Worm (Caenorhabditis elegans) whole organism, L1 larva: Measurements from ENCODE around the gene cnt-1.

ENCODE experiments used
- C04F5.9 ChIP-seq: sonication (generic microtip); optimal IDR thresholded peaks from 2 replicates; lab custom pipeline; 2016; ENCODE audit warnings: missing genetic modification characterization, missing compliant biosample characterization
- C16A3.4 ChIP-seq: fragments of 150-350 bp; optimal IDR thresholded peaks from 2 replicates; lab custom pipeline; 2014; ENCODE audit warnings: missing biosample characterization, missing genetic modification characterization
- F16B12.6 ChIP-seq: fragments of 150-350 bp; optimal IDR thresholded peaks from 2 replicates; lab custom pipeline; 2014; ENCODE audit warnings: missing biosample characterization, missing genetic modification characterization
- alr-1 ChIP-seq: fragments of 200-800 bp; sonication (Bioruptor generic); optimal IDR thresholded peaks from 2 replicates; lab custom pipeline; 2018; ENCODE audit warnings: borderline replicate concordance, mild to moderate bottlenecking, missing genetic modification characterization, missing compliant biosample characterization
- ama-1 ChIP-seq: fragments of 150-350 bp; optimal IDR thresholded peaks from 2 replicates; lab custom pipeline; 2014
- blmp-1 ChIP-seq: fragments of 150-350 bp; optimal IDR thresholded peaks from 2 replicates; lab custom pipeline; 2014; ENCODE audit warnings: missing biosample characterization, missing genetic modification characterization
- dpl-1 ChIP-seq, 3 experiments: fragments of 150-350 bp in 2 of 3; sonication (generic microtip) in 1 of 3; optimal IDR thresholded peaks; 2 replicates each; lab custom pipeline; 2014 to 2017; ENCODE audit warnings: missing biosample characterization in 3 of 3, missing genetic modification characterization in 3 of 3, missing genetic modification reagents in 3 of 3
- efl-1 ChIP-seq, 4 experiments: fragments of 150-350 bp; optimal IDR thresholded peaks in 3 of 4; peaks in 1 of 4; 1 replicate in 1 of 4; 2 replicates in 3 of 4; lab custom pipeline; 2014; ENCODE audit warnings: missing biosample characterization in 2 of 4, missing genetic modification characterization in 2 of 4, missing genetic modification reagents in 2 of 4
- egl-27 ChIP-seq, 2 experiments: fragments of 150-350 bp in 1 of 2; sonication (generic microtip); optimal IDR thresholded peaks; 3 replicates each; lab custom pipeline; 2017 to 2018; ENCODE audit warnings: missing biosample characterization in 2 of 2, missing genetic modification characterization in 2 of 2, missing genetic modification reagents in 2 of 2
- elt-2 ChIP-seq: sonication (generic microtip); optimal IDR thresholded peaks from 2 replicates; lab custom pipeline; 2016; ENCODE audit warnings: missing genetic modification characterization, mild to moderate bottlenecking, inconsistent platforms, missing compliant biosample characterization, missing genetic modification reagents
- elt-3 ChIP-seq, 6 experiments: fragments of 150-350 bp in 1 of 6; sonication (generic microtip); optimal IDR thresholded peaks; 2 replicates each; lab custom pipeline; 2017 to 2018; ENCODE audit warnings: missing biosample characterization in 6 of 6, missing genetic modification characterization in 6 of 6, inconsistent platforms in 1 of 6
- ets-5 ChIP-seq: fragments of 200-800 bp; sonication (Bioruptor generic); IDR thresholded peaks from 2 replicates; pipeline ENCODE4 v1.3.6; 2022; ENCODE audit warnings: missing genetic modification characterization, missing compliant biosample characterization
- fkh-10 ChIP-seq: sonication (generic microtip); optimal IDR thresholded peaks from 2 replicates; lab custom pipeline; 2017; ENCODE audit warnings: missing biosample characterization, missing genetic modification reagents, missing genetic modification characterization
- hlh-4 ChIP-seq: sonication (generic microtip); optimal IDR thresholded peaks from 2 replicates; lab custom pipeline; 2016; ENCODE audit warnings: mild to moderate bottlenecking, missing genetic modification characterization, missing compliant biosample characterization
- irx-1 ChIP-seq: sonication (generic microtip); optimal IDR thresholded peaks from 2 replicates; lab custom pipeline; 2016; ENCODE audit warnings: missing genetic modification characterization, missing compliant biosample characterization
- lin-14 ChIP-seq: fragments of 200-800 bp; sonication (Bioruptor generic); optimal IDR thresholded peaks from 2 replicates; lab custom pipeline; 2018; ENCODE audit warnings: mild to moderate bottlenecking, missing genetic modification characterization, moderate library complexity, missing compliant biosample characterization
- lin-35 ChIP-seq, 2 experiments: fragments of 150-350 bp; optimal IDR thresholded peaks; 2 replicates each; lab custom pipeline; 2014; ENCODE audit warnings: missing biosample characterization in 2 of 2, missing genetic modification characterization in 2 of 2, missing genetic modification reagents in 2 of 2
- mdl-1 ChIP-seq, 2 experiments: fragments of 150-350 bp; optimal IDR thresholded peaks; 2 replicates each; lab custom pipeline; 2014 to 2017; ENCODE audit warnings: missing biosample characterization in 2 of 2, missing genetic modification characterization in 2 of 2, inconsistent platforms in 1 of 2
- mef-2 ChIP-seq: fragments of 150-350 bp; optimal IDR thresholded peaks from 2 replicates; lab custom pipeline; 2014; ENCODE audit warnings: missing biosample characterization, missing genetic modification characterization
- mep-1 ChIP-seq: fragments of 150-350 bp; optimal IDR thresholded peaks from 2 replicates; lab custom pipeline; 2014; ENCODE audit warnings: missing biosample characterization, missing genetic modification characterization
- nhr-19 ChIP-seq: fragments of 200-800 bp; sonication (Bioruptor generic); conservative IDR thresholded peaks from 2 replicates; pipeline ENCODE4 v1.3.6; 2022; ENCODE audit warnings: missing genetic modification characterization, missing compliant biosample characterization
- nhr-20 ChIP-seq: sonication (generic microtip); optimal IDR thresholded peaks from 2 replicates; lab custom pipeline; 2016; ENCODE audit warnings: mild to moderate bottlenecking, missing genetic modification characterization, missing compliant biosample characterization
- nhr-47 ChIP-seq: sonication (generic microtip); optimal IDR thresholded peaks from 2 replicates; lab custom pipeline; 2016; ENCODE audit warnings: mild to moderate bottlenecking, missing genetic modification characterization, moderate library complexity, missing compliant biosample characterization
- nhr-71 ChIP-seq: sonication (generic microtip); optimal IDR thresholded peaks from 2 replicates; lab custom pipeline; 2016; ENCODE audit warnings: mild to moderate bottlenecking, missing genetic modification characterization, moderate library complexity, missing compliant biosample characterization
- nhr-84 ChIP-seq: sonication (generic microtip); optimal IDR thresholded peaks from 2 replicates; lab custom pipeline; 2017; ENCODE audit warnings: missing biosample characterization, missing genetic modification characterization
- nhr-85 ChIP-seq: sonication (generic microtip); peaks from one replicate; lab custom pipeline; 2016; ENCODE audit warnings: missing genetic modification characterization, inconsistent platforms, missing compliant biosample characterization
- nhr-90 ChIP-seq: sonication (generic microtip); optimal IDR thresholded peaks from 2 replicates; lab custom pipeline; 2016; ENCODE audit warnings: mild to moderate bottlenecking, missing genetic modification characterization, missing compliant biosample characterization; ENCODE audit not compliant: poor library complexity
- pqm-1 ChIP-seq: sonication (generic microtip); optimal IDR thresholded peaks from 3 replicates; lab custom pipeline; 2017; ENCODE audit warnings: missing biosample characterization, missing genetic modification characterization
- skn-1 ChIP-seq: fragments of 150-350 bp; optimal IDR thresholded peaks from 2 replicates; lab custom pipeline; 2014; ENCODE audit warnings: missing biosample characterization, missing genetic modification characterization
- snpc-4 ChIP-seq: fragments of 150-350 bp; optimal IDR thresholded peaks from 2 replicates; lab custom pipeline; 2014; ENCODE audit warnings: missing biosample characterization, missing genetic modification characterization
- snu-23 ChIP-seq: sonication (generic microtip); optimal IDR thresholded peaks from 2 replicates; lab custom pipeline; 2016; ENCODE audit warnings: missing genetic modification characterization, missing compliant biosample characterization
- sox-4 ChIP-seq: sonication (generic microtip); optimal IDR thresholded peaks from 2 replicates; lab custom pipeline; 2016; ENCODE audit warnings: missing genetic modification characterization, missing compliant biosample characterization
- sptf-1 ChIP-seq: fragments of 150-350 bp; optimal IDR thresholded peaks from 2 replicates; lab custom pipeline; 2014; ENCODE audit warnings: missing biosample characterization, missing genetic modification characterization
- swsn-7 ChIP-seq: sonication (generic microtip); optimal IDR thresholded peaks from 2 replicates; lab custom pipeline; 2016; ENCODE audit warnings: missing genetic modification characterization, missing compliant biosample characterization
- tbx-2 ChIP-seq: sonication (generic microtip); optimal IDR thresholded peaks from 2 replicates; lab custom pipeline; 2016; ENCODE audit warnings: missing genetic modification characterization, missing compliant biosample characterization
- unc-130 ChIP-seq: fragments of 150-350 bp; optimal IDR thresholded peaks from 2 replicates; lab custom pipeline; 2017; ENCODE audit warnings: missing biosample characterization, missing genetic modification characterization, inconsistent platforms
- unc-30 ChIP-seq: sonication (generic microtip); optimal IDR thresholded peaks from 2 replicates; lab custom pipeline; 2017; ENCODE audit warnings: missing biosample characterization, missing genetic modification characterization
- unc-62 ChIP-seq: fragments of 150-350 bp; optimal IDR thresholded peaks from 2 replicates; lab custom pipeline; 2014; ENCODE audit warnings: missing biosample characterization, missing genetic modification reagents, missing genetic modification characterization
- unc-98 ChIP-seq: fragments of 200-800 bp; sonication (Bioruptor generic); IDR thresholded peaks from 2 replicates; pipeline ENCODE4 v1.3.6; 2022; ENCODE audit warnings: missing genetic modification characterization, missing compliant biosample characterization
- xbp-1 ChIP-seq: sonication (generic microtip); optimal IDR thresholded peaks from 2 replicates; lab custom pipeline; 2016; ENCODE audit warnings: missing genetic modification characterization, missing compliant biosample characterization
- zip-4 ChIP-seq: fragments of 200-800 bp; sonication (Bioruptor generic); optimal IDR thresholded peaks from 2 replicates; lab custom pipeline; 2018; ENCODE audit warnings: mild to moderate bottlenecking, missing genetic modification characterization, moderate library complexity, missing compliant biosample characterization

cnt-1 gene

ce11 chrII:12052924-12053323 is 35.7 kb downstream of the cnt-1 start:
- peak in 1 of 6 experiments; percentile 40 for TF ChIP-seq elt-3 (tag; optimal IDR thresholded peaks at IDR 0.05; lab: Kevin White, UChicago)
- TF ChIP-seq C16A3.4 (tag; lab: Kevin White, UChicago) = no peak
- TF ChIP-seq nhr-90 (tag; lab: Kevin White, UChicago) = peak; percentile 6
- TF ChIP-seq dpl-1 (GFP tag; optimal IDR thresholded peaks at IDR 0.05; lab: Kevin White, UChicago) = no peak
- TF ChIP-seq unc-130 (tag; lab: Kevin White, UChicago) = peak; percentile 31
- TF ChIP-seq nhr-20 (tag; lab: Kevin White, UChicago) = peak; percentile 38
- TF ChIP-seq snu-23 (GFP tag; lab: Kevin White, UChicago) = peak; percentile 3
- peak in 1 of 2 experiments; percentile 58 for TF ChIP-seq lin-35 (GFP tag; optimal IDR thresholded peaks at IDR 0.05; lab: Kevin White, UChicago)
- TF ChIP-seq C04F5.9 = no peak
- no peak for TF ChIP-seq efl-1 (optimal IDR thresholded peaks at IDR 0.05; lab: Kevin White, UChicago)
- peak in 1 of 2 experiments; percentile 89 for TF ChIP-seq efl-1 (GFP tag; optimal IDR thresholded peaks at IDR 0.05 in 1 of 2; lab: Kevin White, UChicago)
- TF ChIP-seq nhr-84 (tag; lab: Kevin White, UChicago) = no peak
- TF ChIP-seq irx-1 (tag; lab: Kevin White, UChicago) = no peak
- peak; percentile 75 for TF ChIP-seq nhr-85 (tag; lab: Kevin White, UChicago)
- no peak for TF ChIP-seq unc-98 (GFP tag; lab: Robert Waterston, UW)
- peak; percentile 46 for TF ChIP-seq nhr-71
- TF ChIP-seq pqm-1 = no peak
- peak in 1 of 2 experiments; percentile 42 for TF ChIP-seq mdl-1 (tag; optimal IDR thresholded peaks at IDR 0.05; lab: Kevin White, UChicago)
- TF ChIP-seq alr-1 (tag; lab: Kevin White, UChicago) = no peak
- no peak for TF ChIP-seq egl-27 (tag; optimal IDR thresholded peaks at IDR 0.05; lab: Kevin White, UChicago)
- peak; percentile 44 for TF ChIP-seq blmp-1 (tag; lab: Kevin White, UChicago)

- TF ChIP-seq skn-1 = no peak
- no peak for TF ChIP-seq efl-1 (optimal IDR thresholded peaks at IDR 0.05; lab: Kevin White, UChicago)
- peak in 1 of 2 experiments; percentile 60 for TF ChIP-seq efl-1 (GFP tag; optimal IDR thresholded peaks at IDR 0.05 in 1 of 2; lab: Kevin White, UChicago)
- TF ChIP-seq xbp-1 (tag; lab: Kevin White, UChicago) = no peak
- no peak for TF ChIP-seq irx-1 (tag; lab: Kevin White, UChicago)
- TF ChIP-seq mep-1 (tag; lab: Kevin White, UChicago) = no peak
- TF ChIP-seq ets-5 (GFP tag; lab: Robert Waterston, UW) = no peak
- peak in 1 of 2 experiments; percentile 3 for TF ChIP-seq mdl-1 (tag; optimal IDR thresholded peaks at IDR 0.05; lab: Kevin White, UChicago)
- peak; percentile 59 for TF ChIP-seq elt-2 (tag; lab: Kevin White, UChicago)
- no peak for TF ChIP-seq nhr-90 (tag; lab: Kevin White, UChicago)
- TF ChIP-seq sox-4 (tag; lab: Kevin White, UChicago) = no peak
These were observed 36.5 kb downstream of the cnt-1 start for ce11 chrII:12052136-12052535.

- no peak for TF ChIP-seq efl-1 (optimal IDR thresholded peaks at IDR 0.05; lab: Kevin White, UChicago)
- TF ChIP-seq efl-1 (GFP tag; optimal IDR thresholded peaks at IDR 0.05 in 1 of 2; lab: Kevin White, UChicago) = peak in 1 of 2 experiments; percentile 15
- peak; percentile 9 for TF ChIP-seq nhr-90 (tag; lab: Kevin White, UChicago)
- TF ChIP-seq elt-3 (tag; optimal IDR thresholded peaks at IDR 0.05; lab: Kevin White, UChicago) = peak in 3 of 6 experiments; percentile 24 to 84 (median 37)
- TF ChIP-seq nhr-19 = peak; percentile 45
- TF ChIP-seq irx-1 (tag; lab: Kevin White, UChicago) = no peak
- TF ChIP-seq nhr-85 (tag; lab: Kevin White, UChicago) = peak; percentile 74
- peak; percentile 12 for TF ChIP-seq nhr-47
- peak in 1 of 2 experiments; percentile 71 for TF ChIP-seq lin-35 (GFP tag; optimal IDR thresholded peaks at IDR 0.05; lab: Kevin White, UChicago)
- peak in 1 of 2 experiments; percentile 75 for TF ChIP-seq mdl-1 (tag; optimal IDR thresholded peaks at IDR 0.05; lab: Kevin White, UChicago)
- no peak for TF ChIP-seq egl-27 (tag; optimal IDR thresholded peaks at IDR 0.05; lab: Kevin White, UChicago)
- TF ChIP-seq nhr-20 (tag; lab: Kevin White, UChicago) = peak; percentile 48
- peak; percentile 79 for TF ChIP-seq blmp-1 (tag; lab: Kevin White, UChicago)
- TF ChIP-seq nhr-71 = peak; percentile 64
- TF ChIP-seq ama-1 (lab: Kevin White, UChicago) = no peak
- peak in 1 of 3 experiments; percentile 48 for TF ChIP-seq dpl-1 (GFP tag; optimal IDR thresholded peaks at IDR 0.05; lab: Kevin White, UChicago)
- no peak for TF ChIP-seq unc-30 (tag; lab: Kevin White, UChicago)
- TF ChIP-seq zip-4 (GFP tag; lab: Kevin White, UChicago) = no peak
- TF ChIP-seq lin-14 = peak; percentile 18
- peak; percentile 33 for TF ChIP-seq snu-23 (GFP tag; lab: Kevin White, UChicago)
These were observed 37.1 kb downstream of the cnt-1 start for ce11 chrII:12051601-12052000.

- TF ChIP-seq snpc-4 (tag; lab: Kevin White, UChicago) (no peak), swsn-7 (tag; lab: Kevin White, UChicago) (no peak), snu-23 (GFP tag; lab: Kevin White, UChicago) (peak; percentile 59), hlh-4 (no peak), zip-4 (GFP tag; lab: Kevin White, UChicago) (no peak), lin-14 (peak; percentile 22), nhr-71 (peak; percentile 79), tbx-2 (peak; percentile 54), mdl-1 (tag; optimal IDR thresholded peaks at IDR 0.05; lab: Kevin White, UChicago) (peak in 1 of 2 experiments; percentile 28), sptf-1 (tag; lab: Kevin White, UChicago) (no peak), unc-62 (GFP tag; lab: Kevin White, UChicago) (no peak), nhr-85 (tag; lab: Kevin White, UChicago) (peak; percentile 66), efl-1 (optimal IDR thresholded peaks at IDR 0.05; lab: Kevin White, UChicago) (peak in 1 of 2 experiments; percentile 6), efl-1 (GFP tag; optimal IDR thresholded peaks at IDR 0.05 in 1 of 2; lab: Kevin White, UChicago) (peak; percentile 9 to 88), unc-130 (tag; lab: Kevin White, UChicago) (peak; percentile 10), alr-1 (tag; lab: Kevin White, UChicago) (no peak), fkh-10 (GFP tag; lab: Kevin White, UChicago) (no peak), F16B12.6 (tag; lab: Kevin White, UChicago) (no peak), mef-2 (no peak)
These were observed 38.1 kb downstream of the cnt-1 start for ce11 chrII:12050607-12051006.
